Fruit fly (Drosophila melanogaster) whole organism, embryonic: ENCODE measurements around the gene CG1307.

Experiments
- BEAF-32 ChIP-seq: fragments of 200-800 bp; sonication (Bioruptor generic); optimal IDR thresholded peaks from 3 replicates; lab custom pipeline; 2017; ENCODE audit warnings: missing biosample characterization, missing genetic modification characterization, mild to moderate bottlenecking, moderate library complexity, missing genetic modification reagents
- CG10267 ChIP-seq: fragments of 200-800 bp; sonication (Bioruptor generic); optimal IDR thresholded peaks from 2 replicates; lab custom pipeline; 2018; ENCODE audit warnings: missing biosample characterization, mild to moderate bottlenecking, missing genetic modification characterization, moderate library complexity
- CG10979 ChIP-seq: fragments of 200-800 bp; sonication (Bioruptor generic); optimal IDR thresholded peaks from 2 replicates; lab custom pipeline; 2018; ENCODE audit warnings: missing biosample characterization, mild to moderate bottlenecking, missing genetic modification characterization, moderate library complexity
- CG11504 ChIP-seq: fragments of 200-800 bp; sonication (Bioruptor generic); optimal IDR thresholded peaks from 3 replicates; lab custom pipeline; 2019; ENCODE audit warnings: missing biosample characterization, mild to moderate bottlenecking, missing genetic modification characterization, moderate library complexity
- CG12155 ChIP-seq: fragments of 200-800 bp; sonication (Bioruptor generic); optimal IDR thresholded peaks from 3 replicates; lab custom pipeline; 2016; ENCODE audit warnings: missing biosample characterization, missing genetic modification characterization
- CG12391 ChIP-seq: fragments of 200-800 bp; sonication (Bioruptor generic); optimal IDR thresholded peaks from 3 replicates; lab custom pipeline; 2018; ENCODE audit warnings: missing biosample characterization, mild to moderate bottlenecking, missing genetic modification characterization, moderate library complexity
- CG13287 ChIP-seq: fragments of 200-800 bp; sonication (Bioruptor generic); IDR thresholded peaks from 2 replicates; pipeline ENCODE4 v1.3.6; 2022; ENCODE audit warnings: missing biosample characterization, missing genetic modification characterization; ENCODE audit not compliant: partially characterized antibody
- CG14710 ChIP-seq: fragments of 200-800 bp; sonication (Bioruptor generic); optimal IDR thresholded peaks from 3 replicates; lab custom pipeline; 2019; ENCODE audit warnings: missing biosample characterization, mild to moderate bottlenecking, missing genetic modification characterization, moderate library complexity
- CG14965 ChIP-seq: fragments of 200-800 bp; sonication (Bioruptor generic); optimal IDR thresholded peaks from 2 replicates; lab custom pipeline; 2016; ENCODE audit warnings: missing biosample characterization, missing genetic modification characterization, borderline replicate concordance
- CG15479 ChIP-seq: fragments of 200-800 bp; sonication (Bioruptor generic); optimal IDR thresholded peaks from 3 replicates; lab custom pipeline; 2019; ENCODE audit warnings: missing biosample characterization, mild to moderate bottlenecking, missing genetic modification characterization, moderate library complexity
- CG17186 ChIP-seq: fragments of 200-800 bp; sonication (Bioruptor generic); optimal IDR thresholded peaks from 3 replicates; lab custom pipeline; 2017; ENCODE audit warnings: missing biosample characterization, missing genetic modification reagents, missing genetic modification characterization
- CG17829 ChIP-seq: fragments of 200-800 bp; optimal IDR thresholded peaks from 2 replicates; lab custom pipeline; 2019; ENCODE audit warnings: missing biosample characterization, mild to moderate bottlenecking, missing genetic modification characterization, moderate library complexity
- CG30020 ChIP-seq: fragments of 200-800 bp; optimal IDR thresholded peaks from 2 replicates; lab custom pipeline; 2019; ENCODE audit warnings: missing biosample characterization, mild to moderate bottlenecking, missing genetic modification characterization, moderate library complexity
- CG31441 ChIP-seq: fragments of 200-800 bp; sonication (Bioruptor generic); IDR thresholded peaks from 2 replicates; pipeline ENCODE4 v1.3.6; 2022; ENCODE audit warnings: missing biosample characterization, missing genetic modification characterization
- CG33213 ChIP-seq: fragments of 200-800 bp; sonication (Bioruptor generic); optimal IDR thresholded peaks from 3 replicates; lab custom pipeline; 2016; ENCODE audit warnings: missing biosample characterization, missing genetic modification characterization
- CG42726 ChIP-seq: fragments of 200-800 bp; sonication (Bioruptor generic); IDR thresholded peaks from 2 replicates; pipeline ENCODE4 v1.3.6; 2022; ENCODE audit warnings: missing biosample characterization, missing genetic modification characterization; ENCODE audit not compliant: partially characterized antibody
- CG4617 ChIP-seq: fragments of 200-800 bp; sonication (Bioruptor generic); optimal IDR thresholded peaks from 3 replicates; lab custom pipeline; 2016; ENCODE audit warnings: missing biosample characterization, missing genetic modification characterization, borderline replicate concordance
- CG7963 ChIP-seq: fragments of 200-800 bp; sonication (Bioruptor generic); IDR thresholded peaks from 3 replicates; pipeline ENCODE4 v1.3.6; 2022; ENCODE audit warnings: missing biosample characterization, missing genetic modification characterization; ENCODE audit not compliant: partially characterized antibody
- CG8924 ChIP-seq: fragments of 200-800 bp; optimal IDR thresholded peaks from 3 replicates; lab custom pipeline; 2019; ENCODE audit warnings: missing biosample characterization, mild to moderate bottlenecking, missing genetic modification characterization, moderate library complexity
- CG9797 ChIP-seq: fragments of 200-800 bp; sonication (Bioruptor generic); optimal IDR thresholded peaks from 3 replicates; lab custom pipeline; 2018; ENCODE audit warnings: missing biosample characterization, mild to moderate bottlenecking, missing genetic modification characterization
- Dbx ChIP-seq: fragments of 200-800 bp; sonication (Bioruptor generic); IDR thresholded peaks from 3 replicates; pipeline ENCODE4 v1.3.6; 2022; ENCODE audit warnings: missing biosample characterization, missing genetic modification characterization
- Dip3 ChIP-seq: fragments of 200-800 bp; sonication (Bioruptor generic); optimal IDR thresholded peaks from 3 replicates; lab custom pipeline; 2016; ENCODE audit warnings: missing biosample characterization, missing genetic modification characterization
- Dp ChIP-seq: fragments of 200-800 bp; sonication (Bioruptor generic); optimal IDR thresholded peaks from 2 replicates; lab custom pipeline; 2018; ENCODE audit warnings: missing biosample characterization, mild to moderate bottlenecking, missing genetic modification characterization, moderate library complexity
- E2f2 ChIP-seq: fragments of 200-800 bp; sonication (Bioruptor generic); IDR thresholded peaks from 2 replicates; pipeline ENCODE4 v1.3.6; 2022; ENCODE audit warnings: missing biosample characterization, missing genetic modification characterization
- HLH54F ChIP-seq: fragments of 200-800 bp; sonication (Bioruptor generic); optimal IDR thresholded peaks from 3 replicates; lab custom pipeline; 2016; ENCODE audit warnings: missing biosample characterization, missing genetic modification characterization
- HmgZ ChIP-seq: fragments of 200-800 bp; sonication (Bioruptor generic); optimal IDR thresholded peaks from 2 replicates; lab custom pipeline; 2018; ENCODE audit warnings: missing biosample characterization, mild to moderate bottlenecking, missing genetic modification characterization
- Hmr ChIP-seq: fragments of 200-800 bp; sonication (Bioruptor generic); optimal IDR thresholded peaks from 3 replicates; lab custom pipeline; 2017; ENCODE audit warnings: mild to moderate bottlenecking, missing biosample characterization, missing genetic modification reagents, missing genetic modification characterization
- Jarid2 ChIP-seq: fragments of 200-800 bp; sonication (Bioruptor generic); optimal IDR thresholded peaks from 3 replicates; lab custom pipeline; 2017; ENCODE audit warnings: mild to moderate bottlenecking, missing biosample characterization, missing genetic modification reagents, missing genetic modification characterization
- Lhr ChIP-seq: fragments of 200-800 bp; sonication (Bioruptor generic); optimal IDR thresholded peaks from 3 replicates; lab custom pipeline; 2017; ENCODE audit warnings: mild to moderate bottlenecking, missing biosample characterization, missing genetic modification reagents, missing genetic modification characterization
- MBD-R2 ChIP-seq: fragments of 200-800 bp; sonication (Bioruptor generic); IDR thresholded peaks from 2 replicates; pipeline ENCODE4 v1.3.6; 2022; ENCODE audit warnings: missing biosample characterization, missing genetic modification characterization
- MESR4 ChIP-seq: fragments of 200-800 bp; sonication (Bioruptor generic); optimal IDR thresholded peaks from 2 replicates; lab custom pipeline; 2018; ENCODE audit warnings: missing biosample characterization, mild to moderate bottlenecking, missing genetic modification characterization, moderate library complexity
- Med ChIP-seq: fragments of 200-800 bp; sonication (Bioruptor generic); peaks from one replicate; lab custom pipeline; 2016; ENCODE audit warnings: missing biosample characterization, missing genetic modification characterization, mild to moderate bottlenecking, inconsistent platforms, moderate library complexity
- Myb ChIP-seq: fragments of 200-800 bp; sonication (Bioruptor generic); optimal IDR thresholded peaks from 2 replicates; lab custom pipeline; 2016; ENCODE audit warnings: missing biosample characterization, missing genetic modification characterization
- Nf-YC ChIP-seq: fragments of 200-800 bp; optimal IDR thresholded peaks from 3 replicates; lab custom pipeline; 2019; ENCODE audit warnings: missing biosample characterization, mild to moderate bottlenecking, missing genetic modification characterization, moderate library complexity
- NfI ChIP-seq: fragments of 200-800 bp; sonication (Bioruptor generic); optimal IDR thresholded peaks from 3 replicates; lab custom pipeline; 2018; ENCODE audit warnings: missing biosample characterization, mild to moderate bottlenecking, missing genetic modification characterization, moderate library complexity
- Opbp ChIP-seq: fragments of 200-800 bp; sonication (Bioruptor generic); IDR thresholded peaks from 3 replicates; pipeline ENCODE4 v1.3.6; 2022; ENCODE audit warnings: missing biosample characterization, missing genetic modification characterization; ENCODE audit not compliant: partially characterized antibody
- Scr ChIP-seq: fragments of 200-800 bp; sonication (Bioruptor generic); IDR thresholded peaks from 2 replicates; pipeline ENCODE4 v1.3.6; 2022; ENCODE audit warnings: missing biosample characterization, missing genetic modification characterization; ENCODE audit not compliant: partially characterized antibody
- Sox102F ChIP-seq: fragments of 200-800 bp; sonication (Bioruptor generic); optimal IDR thresholded peaks from 2 replicates; lab custom pipeline; 2018; ENCODE audit warnings: missing biosample characterization, mild to moderate bottlenecking, missing genetic modification characterization, moderate library complexity
- Vsx1 ChIP-seq: fragments of 200-800 bp; sonication (Bioruptor generic); optimal IDR thresholded peaks from 2 replicates; lab custom pipeline; 2017; ENCODE audit warnings: missing biosample characterization, mild to moderate bottlenecking, missing genetic modification characterization, missing genetic modification reagents
- bbx ChIP-seq: fragments of 200-800 bp; sonication (Bioruptor generic); IDR thresholded peaks from 2 replicates; pipeline ENCODE4 v1.3.6; 2022; ENCODE audit warnings: missing biosample characterization, missing genetic modification characterization; ENCODE audit not compliant: partially characterized antibody
- fd96Cb ChIP-seq: fragments of 200-800 bp; sonication (Bioruptor generic); optimal IDR thresholded peaks from 2 replicates; lab custom pipeline; 2018; ENCODE audit warnings: missing biosample characterization, mild to moderate bottlenecking, missing genetic modification characterization, moderate library complexity
- her ChIP-seq: fragments of 200-800 bp; sonication (Bioruptor generic); optimal IDR thresholded peaks from 2 replicates; lab custom pipeline; 2016; ENCODE audit warnings: missing biosample characterization, missing genetic modification characterization
- lilli ChIP-seq: fragments of 200-800 bp; sonication (Bioruptor generic); optimal IDR thresholded peaks from 3 replicates; lab custom pipeline; 2016; ENCODE audit warnings: missing biosample characterization, missing genetic modification characterization
- pita ChIP-seq: fragments of 200-800 bp; sonication (Bioruptor generic); optimal IDR thresholded peaks from 2 replicates; lab custom pipeline; 2017; ENCODE audit warnings: missing biosample characterization, mild to moderate bottlenecking, missing genetic modification characterization
- row ChIP-seq: fragments of 200-800 bp; sonication (Bioruptor generic); IDR thresholded peaks from 3 replicates; pipeline ENCODE4 v1.3.6; 2022; ENCODE audit warnings: missing biosample characterization, missing genetic modification characterization
- slp2 ChIP-seq: fragments of 200-800 bp; sonication (Bioruptor generic); optimal IDR thresholded peaks from 2 replicates; lab custom pipeline; 2016; ENCODE audit warnings: missing biosample characterization, missing genetic modification characterization
- tgo ChIP-seq: fragments of 200-800 bp; sonication (Bioruptor generic); IDR thresholded peaks from 3 replicates; pipeline ENCODE4 v1.3.6; 2022; ENCODE audit warnings: missing biosample characterization, missing genetic modification characterization
- vvl ChIP-seq: fragments of 200-800 bp; sonication (Bioruptor generic); IDR thresholded peaks from 2 replicates; pipeline ENCODE4 v1.3.6; 2022; ENCODE audit warnings: missing biosample characterization, missing genetic modification characterization

CG1307 gene

dm6 chr3R:6659941-6660340 is 2.7 kb upstream of the CG1307 start, which contains the start of gene agt (continued):
- TF ChIP-seq MESR4 (GFP tag; lab: Kevin White, UChicago) = no peak
- no peak for TF ChIP-seq fd96Cb
- TF ChIP-seq CG17829 (tag; lab: Kevin White, UChicago) = peak; percentile 31
- peak; percentile 81 for TF ChIP-seq Dp (GFP tag; lab: Kevin White, UChicago)
- peak; percentile 3 for TF ChIP-seq CG8924
- TF ChIP-seq CG14710 (tag; lab: Kevin White, UChicago) = peak; percentile 71
- peak; percentile 39 for TF ChIP-seq CG11504 (tag; lab: Kevin White, UChicago)
- TF ChIP-seq Jarid2 (GFP tag; lab: Kevin White, UChicago) = peak; percentile 33
- TF ChIP-seq E2f2 (GFP tag; lab: Robert Waterston, UW) = peak; percentile 85
- TF ChIP-seq Opbp (GFP tag; lab: Robert Waterston, UW) = 0 out of 3 replicates have a peak, but pooled peaks have one; percentile 25
- no peak for TF ChIP-seq CG7963 (GFP tag; lab: Robert Waterston, UW)
- TF ChIP-seq row (GFP tag; lab: Robert Waterston, UW) = peak; percentile 48; the same call in 2 of the 3 replicates
- TF ChIP-seq lilli (GFP tag; lab: Kevin White, UChicago) = no peak
- no peak for TF ChIP-seq slp2 (GFP tag; lab: Kevin White, UChicago)
- no peak for TF ChIP-seq NfI
- TF ChIP-seq bbx (GFP tag; lab: Robert Waterston, UW) = 0 out of 2 replicates have a peak, but pooled peaks have one; percentile 35
- peak; percentile 25 for TF ChIP-seq Nf-YC (tag; lab: Kevin White, UChicago)
- no peak for TF ChIP-seq Dip3 (GFP tag; lab: Kevin White, UChicago)
- TF ChIP-seq CG17186 (GFP tag; lab: Kevin White, UChicago) = peak; percentile 2
- TF ChIP-seq Scr (GFP tag; lab: Robert Waterston, UW) = peak; percentile 21; the same call in 1 of the 2 replicates
- TF ChIP-seq vvl = 0 out of 2 replicates have a peak, but pooled peaks have one; percentile 25
- TF ChIP-seq pita (GFP tag; lab: Kevin White, UChicago) = peak; percentile 79
- peak; percentile 51 for TF ChIP-seq BEAF-32 (GFP tag; lab: Kevin White, UChicago)
- TF ChIP-seq HLH54F = no peak
- TF ChIP-seq Myb (GFP tag; lab: Kevin White, UChicago) = peak; percentile 50
- TF ChIP-seq CG12391 (tag; lab: Kevin White, UChicago) = peak; percentile 40
- no peak for TF ChIP-seq CG30020 (tag; lab: Kevin White, UChicago)
- TF ChIP-seq CG31441 = 0 out of 2 replicates have a peak, but pooled peaks have one; percentile 17
- TF ChIP-seq CG42726 (GFP tag; lab: Robert Waterston, UW) = 0 out of 2 replicates have a peak, but pooled peaks have one; percentile 28
- TF ChIP-seq CG4617 (GFP tag; lab: Kevin White, UChicago) = peak; percentile 15
- TF ChIP-seq Lhr = peak; percentile 82
- peak; percentile 77 for TF ChIP-seq HmgZ (tag; lab: Kevin White, UChicago)
- peak; percentile 37 for TF ChIP-seq CG10267 (tag; lab: Kevin White, UChicago)
- no peak for TF ChIP-seq Vsx1
- TF ChIP-seq CG13287 (GFP tag; lab: Robert Waterston, UW) = peak; percentile 68
- TF ChIP-seq Sox102F (GFP tag; lab: Kevin White, UChicago) = no peak
- peak; percentile 14 for TF ChIP-seq CG10979
- TF ChIP-seq her = peak; percentile 61
- TF ChIP-seq Med (GFP tag; lab: Kevin White, UChicago) = peak; percentile 46
- no peak for TF ChIP-seq CG15479 (GFP tag; lab: Kevin White, UChicago)
- no peak for TF ChIP-seq CG14965 (GFP tag; lab: Kevin White, UChicago)
- peak; percentile 57 for TF ChIP-seq Hmr (GFP tag; lab: Kevin White, UChicago)
- TF ChIP-seq Dbx (GFP tag; lab: Robert Waterston, UW) = 0 out of 3 replicates have a peak, but pooled peaks have one; percentile 5
- TF ChIP-seq CG33213 (GFP tag; lab: Kevin White, UChicago) = peak; percentile 26
- TF ChIP-seq CG12155 (GFP tag; lab: Kevin White, UChicago) = peak; percentile 98
- TF ChIP-seq tgo (GFP tag; lab: Robert Waterston, UW) = no peak
- TF ChIP-seq MBD-R2 (GFP tag; lab: Robert Waterston, UW) = peak; percentile 96
- peak; percentile 81 for TF ChIP-seq CG9797
